Worm (Caenorhabditis elegans) whole organism, young adult: Measurements from ENCODE around the gene lido-5.

Source experiments
- B0035.1 ChIP-seq: sonication (generic microtip); optimal IDR thresholded peaks from 2 replicates; lab custom pipeline; 2016; ENCODE audit warnings: missing genetic modification characterization, mild to moderate bottlenecking, missing compliant biosample characterization, missing genotype, missing genetic modification reagents
- B0261.1 ChIP-seq: sonication (generic microtip); optimal IDR thresholded peaks from 2 replicates; lab custom pipeline; 2016; ENCODE audit warnings: mild to moderate bottlenecking, missing genetic modification characterization, moderate library complexity, missing compliant biosample characterization
- B0336.3 ChIP-seq: fragments of 200-800 bp; sonication (Bioruptor generic); IDR thresholded peaks from 2 replicates; pipeline ENCODE4 v1.3.6; 2022; ENCODE audit warnings: missing genetic modification characterization, missing compliant biosample characterization
- C17E4.6 ChIP-seq: fragments of 200-800 bp; sonication (Bioruptor generic); IDR thresholded peaks from 2 replicates; pipeline ENCODE4 v1.3.6; 2022; ENCODE audit warnings: missing genetic modification reagents, missing genetic modification characterization, missing compliant biosample characterization
- D2030.7 ChIP-seq: fragments of 200-800 bp; sonication (Bioruptor generic); IDR thresholded peaks from 2 replicates; pipeline ENCODE4 v1.3.6; 2022; ENCODE audit warnings: missing genetic modification reagents, missing genetic modification characterization, missing compliant biosample characterization
- F37B4.10 ChIP-seq: fragments of 200-800 bp; sonication (Bioruptor generic); IDR thresholded peaks from 2 replicates; pipeline ENCODE4 v1.3.6; 2022; ENCODE audit warnings: missing genetic modification characterization, missing compliant biosample characterization
- F39B2.1 ChIP-seq: fragments of 200-800 bp; sonication (Bioruptor generic); IDR thresholded peaks from 2 replicates; pipeline ENCODE4 v1.3.6; 2022; ENCODE audit warnings: missing genetic modification reagents, missing genetic modification characterization, missing compliant biosample characterization
- F49E8.2 ChIP-seq: sonication (generic microtip); optimal IDR thresholded peaks from 3 replicates; lab custom pipeline; 2017; ENCODE audit warnings: missing genetic modification characterization, mild to moderate bottlenecking, missing compliant biosample characterization, antibody characterized with exemption, moderate library complexity; ENCODE audit not compliant: insufficient read depth
- F55B11.4 ChIP-seq: sonication (generic microtip); optimal IDR thresholded peaks from 2 replicates; lab custom pipeline; 2016; ENCODE audit warnings: missing compliant biosample characterization, missing genetic modification characterization, borderline replicate concordance; ENCODE audit not compliant: insufficient read depth
- T07F8.4 ChIP-seq: sonication (generic microtip); optimal IDR thresholded peaks from 2 replicates; lab custom pipeline; 2016; ENCODE audit warnings: mild to moderate bottlenecking, missing genetic modification characterization, moderate library complexity, missing compliant biosample characterization
- Y53G8AR.9 ChIP-seq: fragments of 200-800 bp; sonication (Bioruptor generic); conservative IDR thresholded peaks from 2 replicates; pipeline ENCODE4 v1.3.6; 2022; ENCODE audit warnings: missing genetic modification reagents, missing genetic modification characterization, missing compliant biosample characterization
- Y79H2A.3 ChIP-seq: fragments of 200-800 bp; sonication (Bioruptor generic); conservative IDR thresholded peaks from 2 replicates; pipeline ENCODE4 v1.3.6; 2022; ENCODE audit warnings: missing genetic modification reagents, missing genetic modification characterization, missing compliant biosample characterization
- ama-1 ChIP-seq, 3 experiments: fragments of 150-350 bp in 1 of 3; sonication (generic microtip) in 2 of 3; optimal IDR thresholded peaks; 2 replicates each; lab custom pipeline; 2014 to 2018; ENCODE audit warnings: missing biosample characterization in 2 of 3, missing genetic modification characterization in 2 of 3, missing genetic modification reagents in 2 of 3
- atf-7 ChIP-seq: sonication (generic microtip); optimal IDR thresholded peaks from 2 replicates; lab custom pipeline; 2017; ENCODE audit warnings: mild to moderate bottlenecking, missing genetic modification characterization, missing compliant biosample characterization
- ccch-3 ChIP-seq: fragments of 200-800 bp; sonication (Bioruptor generic); optimal IDR thresholded peaks from 2 replicates; lab custom pipeline; 2018; ENCODE audit warnings: mild to moderate bottlenecking, missing genetic modification characterization, missing compliant biosample characterization
- cebp-2 ChIP-seq: fragments of 200-800 bp; sonication (Bioruptor generic); IDR thresholded peaks from 2 replicates; pipeline ENCODE4 v1.3.6; 2022; ENCODE audit warnings: missing genetic modification characterization, missing compliant biosample characterization
- ceh-40 ChIP-seq: fragments of 200-800 bp; sonication (Bioruptor generic); IDR thresholded peaks from 2 replicates; pipeline ENCODE4 v1.3.6; 2022; ENCODE audit warnings: missing genetic modification characterization, missing compliant biosample characterization
- ceh-91 ChIP-seq: fragments of 200-800 bp; sonication (Bioruptor generic); IDR thresholded peaks from 2 replicates; pipeline ENCODE4 v1.3.6; 2022; ENCODE audit warnings: missing genetic modification reagents, missing genetic modification characterization, missing compliant biosample characterization
- chd-7 ChIP-seq: sonication (generic microtip); optimal IDR thresholded peaks from 2 replicates; lab custom pipeline; 2016; ENCODE audit warnings: mild to moderate bottlenecking, missing genetic modification characterization, moderate library complexity, missing compliant biosample characterization
- lin-26 ChIP-seq: fragments of 200-800 bp; sonication (Bioruptor generic); IDR thresholded peaks from 2 replicates; pipeline ENCODE4 v1.3.6; 2022; ENCODE audit warnings: missing genetic modification reagents, missing genetic modification characterization, missing compliant biosample characterization
- madf-6 ChIP-seq: fragments of 200-800 bp; sonication (Bioruptor generic); IDR thresholded peaks from 2 replicates; pipeline ENCODE4 v1.3.6; 2022; ENCODE audit warnings: missing genetic modification reagents, missing genetic modification characterization, missing compliant biosample characterization
- mcd-1 ChIP-seq: fragments of 200-800 bp; sonication (Bioruptor generic); IDR thresholded peaks from 2 replicates; pipeline ENCODE4 v1.3.6; 2022; ENCODE audit warnings: missing genetic modification reagents, missing genetic modification characterization, missing compliant biosample characterization
- mes-4 ChIP-seq: sonication (generic microtip); optimal IDR thresholded peaks from 2 replicates; lab custom pipeline; 2016; ENCODE audit warnings: missing genotype, missing genetic modification characterization, missing compliant biosample characterization
- mxl-1 ChIP-seq: sonication (generic microtip); optimal IDR thresholded peaks from 2 replicates; lab custom pipeline; 2016; ENCODE audit warnings: missing genetic modification characterization, missing compliant biosample characterization
- nhr-27 ChIP-seq: fragments of 200-800 bp; sonication (Bioruptor generic); optimal IDR thresholded peaks from 2 replicates; lab custom pipeline; 2018; ENCODE audit warnings: mild to moderate bottlenecking, missing genetic modification characterization, moderate library complexity, missing compliant biosample characterization
- nhr-80 ChIP-seq: sonication (generic microtip); optimal IDR thresholded peaks from 2 replicates; lab custom pipeline; 2016; ENCODE audit warnings: missing genetic modification characterization, missing compliant biosample characterization
- sea-2 ChIP-seq: fragments of 200-800 bp; sonication (Bioruptor generic); IDR thresholded peaks from 2 replicates; pipeline ENCODE4 v1.3.6; 2022; ENCODE audit warnings: missing genetic modification characterization, missing compliant biosample characterization
- snpc-1.3 ChIP-seq: sonication (generic microtip); optimal IDR thresholded peaks from 2 replicates; lab custom pipeline; 2017; ENCODE audit warnings: missing genetic modification characterization, mild to moderate bottlenecking, missing compliant biosample characterization, antibody characterized with exemption, moderate library complexity, missing genotype, missing genetic modification reagents; ENCODE audit not compliant: insufficient read depth
- snpc-3.4 ChIP-seq: sonication (generic microtip); optimal IDR thresholded peaks from 2 replicates; lab custom pipeline; 2017; ENCODE audit warnings: missing genetic modification characterization, mild to moderate bottlenecking, missing compliant biosample characterization, antibody characterized with exemption, moderate library complexity, missing genotype, missing genetic modification reagents
- sptf-2 ChIP-seq: fragments of 200-800 bp; sonication (Bioruptor generic); optimal IDR thresholded peaks from 2 replicates; lab custom pipeline; 2018; ENCODE audit warnings: mild to moderate bottlenecking, missing genetic modification characterization, missing compliant biosample characterization
- tbp1 ChIP-seq: fragments of 200-800 bp; sonication (Bioruptor generic); optimal IDR thresholded peaks from 2 replicates; lab custom pipeline; 2018; ENCODE audit warnings: mild to moderate bottlenecking, missing genetic modification characterization, missing compliant biosample characterization
- xnd-1 ChIP-seq: sonication (generic microtip); optimal IDR thresholded peaks from 2 replicates; lab custom pipeline; 2016; ENCODE audit warnings: missing genotype, missing genetic modification reagents, missing genetic modification characterization, missing compliant biosample characterization
- zfh-2 ChIP-seq: fragments of 200-800 bp; sonication (Bioruptor generic); conservative IDR thresholded peaks from 2 replicates; pipeline ENCODE4 v1.3.6; 2022; ENCODE audit warnings: missing genetic modification reagents, missing genetic modification characterization, missing compliant biosample characterization
- ztf-26 ChIP-seq: sonication (generic microtip); optimal IDR thresholded peaks from 2 replicates; lab custom pipeline; 2017; ENCODE audit warnings: missing genetic modification characterization, missing compliant biosample characterization

The lido-5 gene

DNA sequence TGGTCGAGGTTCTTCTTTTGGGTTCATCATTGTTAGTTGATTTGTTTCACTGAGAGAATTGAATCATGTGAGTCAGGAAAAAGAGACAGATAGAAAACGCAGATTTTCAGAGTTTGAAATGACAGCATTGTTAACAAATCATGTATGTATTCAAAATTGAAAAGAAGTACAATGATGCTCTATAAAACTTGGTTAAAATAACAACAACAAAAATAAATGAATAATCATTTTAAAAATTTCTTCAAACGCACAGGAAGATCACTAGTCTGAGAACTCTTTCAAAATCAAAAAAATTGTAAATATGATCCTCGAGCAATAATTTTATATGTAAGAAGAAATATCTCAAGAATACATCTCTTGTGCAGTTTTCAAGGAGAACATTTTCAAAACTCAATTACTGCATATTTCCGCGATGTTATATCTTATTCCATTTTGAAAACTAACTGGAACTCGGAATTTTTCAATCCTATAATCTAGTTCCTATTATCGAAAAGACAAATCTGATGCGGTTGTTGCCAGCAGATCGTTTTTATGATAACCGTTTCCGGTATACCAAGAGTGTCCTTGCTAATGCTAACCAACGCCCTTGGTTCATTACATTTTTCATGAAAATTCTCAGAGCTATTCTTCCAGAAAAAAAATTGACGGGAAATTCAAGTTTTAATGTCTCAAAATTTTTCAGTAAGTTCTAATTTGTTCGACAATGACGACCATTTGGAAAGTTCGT lies 13.8 kb downstream of the lido-5 start, which contains the start of gene lido-1:
TSS of gene lido-1 (minus strand) at position 51 of the 727 bp plus-strand sequence.
- TF ChIP-seq madf-6 (GFP tag; lab: Robert Waterston, UW) (no peak), sea-2 (GFP tag; lab: Robert Waterston, UW) (no peak), D2030.7 (no peak), ceh-40 (GFP tag; lab: Robert Waterston, UW) (no peak), F55B11.4 (tag; lab: Kevin White, UChicago) (no peak), C17E4.6 (GFP tag; lab: Robert Waterston, UW) (no peak), mes-4 (no peak), xnd-1 (tag; lab: Kevin White, UChicago) (no peak), T07F8.4 (tag; lab: Kevin White, UChicago) (no peak), B0261.1 (no peak), snpc-1.3 (no peak), chd-7 (tag; lab: Kevin White, UChicago) (no peak), tbp1 (no peak), F49E8.2 (tag; lab: Kevin White, UChicago) (no peak), sptf-2 (no peak), ccch-3 (GFP tag; lab: Kevin White, UChicago) (no peak)

DNA sequence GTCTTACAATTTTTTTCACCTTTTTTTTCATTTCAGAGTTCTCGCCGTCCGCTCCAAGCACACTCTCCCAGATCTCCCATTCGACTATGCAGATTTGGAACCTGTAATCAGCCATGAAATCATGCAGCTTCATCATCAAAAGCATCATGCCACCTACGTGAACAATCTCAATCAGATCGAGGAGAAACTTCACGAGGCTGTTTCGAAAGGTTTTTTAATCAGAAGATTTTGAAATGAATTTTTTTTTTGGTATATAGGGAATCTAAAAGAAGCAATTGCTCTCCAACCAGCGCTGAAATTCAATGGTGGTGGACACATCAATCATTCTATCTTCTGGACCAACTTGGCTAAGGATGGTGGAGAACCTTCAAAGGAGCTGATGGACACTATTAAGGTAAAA lies 17.3 kb downstream of the lido-5 start, which contains the start of gene C08A9.3:
TSS of gene C08A9.3 (minus strand) at position 101 of the 400 bp plus-strand sequence.
- TF ChIP-seq B0035.1 (no peak), F37B4.10 (GFP tag; lab: Robert Waterston, UW) (no peak), C17E4.6 (GFP tag; lab: Robert Waterston, UW) (no peak), D2030.7 (no peak), mes-4 (no peak), nhr-27 (tag; lab: Kevin White, UChicago) (no peak), zfh-2 (GFP tag; lab: Robert Waterston, UW) (no peak), lin-26 (GFP tag; lab: Robert Waterston, UW) (no peak), nhr-80 (no peak), F39B2.1 (GFP tag; lab: Robert Waterston, UW) (no peak), Y53G8AR.9 (GFP tag; lab: Robert Waterston, UW) (no peak), atf-7 (tag; lab: Kevin White, UChicago) (no peak), ztf-26 (no peak), mcd-1 (no peak), ama-1 (optimal IDR thresholded peaks at IDR 0.05; lab: Kevin White, UChicago) (no peak), ama-1 (GFP tag; optimal IDR thresholded peaks at IDR 0.05; lab: Kevin White, UChicago) (no peak), B0336.3 (GFP tag; lab: Robert Waterston, UW) (no peak), cebp-2 (GFP tag; lab: Robert Waterston, UW) (no peak), snpc-3.4 (tag; lab: Kevin White, UChicago) (no peak), Y79H2A.3 (GFP tag; lab: Robert Waterston, UW) (no peak), ceh-91 (GFP tag; lab: Robert Waterston, UW) (no peak)

DNA sequence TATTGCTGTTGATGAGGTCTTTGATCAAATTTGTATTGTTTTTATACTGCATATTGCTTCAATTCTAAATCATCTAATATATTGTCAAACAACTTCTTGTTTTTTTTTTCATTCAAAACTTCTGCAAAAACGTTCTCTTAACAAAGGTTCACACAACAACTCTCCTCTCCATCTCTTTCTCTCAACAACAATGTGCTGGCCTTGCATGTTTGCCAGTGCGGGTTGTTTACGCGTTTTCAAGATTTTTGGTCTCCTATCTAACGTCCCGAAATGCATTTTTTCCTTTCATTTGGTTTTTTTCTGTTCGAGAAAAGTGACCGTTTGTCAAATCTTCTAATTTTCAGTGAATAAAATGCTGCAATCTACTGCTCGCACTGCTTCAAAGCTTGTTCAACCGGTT lies 18.0 kb downstream of the lido-5 start, which contains the start of gene sod-3:
TSS of gene sod-3 (plus strand) at position 338 of the 400 bp plus-strand sequence.
- no peak for TF ChIP-seq mxl-1 (tag; lab: Kevin White, UChicago)
- no peak for TF ChIP-seq B0336.3 (GFP tag; lab: Robert Waterston, UW)
